Fruit fly (Drosophila melanogaster) whole organism, embryonic: ENCODE measurements around the gene CG1463.

Experiments used
- CG12236 ChIP-seq: fragments of 200-800 bp; sonication (Bioruptor generic); optimal IDR thresholded peaks from 2 replicates; lab custom pipeline; 2016; ENCODE audit warnings: missing biosample characterization, missing genetic modification characterization
- CG12769 ChIP-seq: fragments of 200-800 bp; sonication (Bioruptor generic); optimal IDR thresholded peaks from 2 replicates; lab custom pipeline; 2019; ENCODE audit warnings: missing biosample characterization, mild to moderate bottlenecking, missing genetic modification characterization, moderate library complexity
- CG5245 ChIP-seq: fragments of 200-800 bp; sonication (Bioruptor generic); optimal IDR thresholded peaks from 3 replicates; lab custom pipeline; 2016; ENCODE audit warnings: missing biosample characterization, missing genetic modification characterization
- CG9215 ChIP-seq: fragments of 200-800 bp; sonication (Bioruptor generic); IDR thresholded peaks from 2 replicates; pipeline ENCODE4 v1.3.6; 2022; ENCODE audit warnings: missing biosample characterization, missing genetic modification characterization
- Dip3 ChIP-seq: fragments of 200-800 bp; sonication (Bioruptor generic); optimal IDR thresholded peaks from 3 replicates; lab custom pipeline; 2016; ENCODE audit warnings: missing biosample characterization, missing genetic modification characterization
- HmgZ ChIP-seq: fragments of 200-800 bp; sonication (Bioruptor generic); optimal IDR thresholded peaks from 2 replicates; lab custom pipeline; 2018; ENCODE audit warnings: missing biosample characterization, mild to moderate bottlenecking, missing genetic modification characterization
- Lim3 ChIP-seq: fragments of 200-800 bp; sonication (Bioruptor generic); IDR thresholded peaks from 2 replicates; pipeline ENCODE4 v1.3.6; 2022; ENCODE audit warnings: missing biosample characterization, missing genetic modification characterization
- YL-1 ChIP-seq: fragments of 200-800 bp; sonication (Bioruptor generic); optimal IDR thresholded peaks from 3 replicates; lab custom pipeline; 2017; ENCODE audit warnings: missing biosample characterization, mild to moderate bottlenecking, missing genetic modification characterization
- abd-A ChIP-seq: fragments of 200-800 bp; sonication (Bioruptor generic); optimal IDR thresholded peaks from 3 replicates; lab custom pipeline; 2019; ENCODE audit warnings: missing biosample characterization, mild to moderate bottlenecking, missing genetic modification characterization, moderate library complexity
- h ChIP-seq: fragments of >200 bp; optimal IDR thresholded peaks from 2 replicates; lab custom pipeline; 2017
- lola ChIP-seq, 3 experiments: fragments of >200 bp in 2 of 3; fragments of 200-800 bp in 1 of 3; sonication (Bioruptor generic) in 1 of 3; optimal IDR thresholded peaks; 2 replicates each; lab custom pipeline; 2017 to 2019; ENCODE audit warnings: missing biosample characterization in 3 of 3, missing genetic modification characterization in 3 of 3, mild to moderate bottlenecking in 1 of 3, moderate library complexity in 1 of 3
- sens-2 ChIP-seq: fragments of 200-800 bp; sonication (Bioruptor generic); IDR thresholded peaks from 2 replicates; pipeline ENCODE4 v1.3.6; 2022; ENCODE audit warnings: missing biosample characterization, missing genetic modification characterization
- shn ChIP-seq: fragments of 200-800 bp; sonication (Bioruptor generic); optimal IDR thresholded peaks from 3 replicates; lab custom pipeline; 2016; ENCODE audit warnings: missing biosample characterization, missing genetic modification characterization
- slp2 ChIP-seq: fragments of 200-800 bp; sonication (Bioruptor generic); optimal IDR thresholded peaks from 2 replicates; lab custom pipeline; 2016; ENCODE audit warnings: missing biosample characterization, missing genetic modification characterization

DNA sequence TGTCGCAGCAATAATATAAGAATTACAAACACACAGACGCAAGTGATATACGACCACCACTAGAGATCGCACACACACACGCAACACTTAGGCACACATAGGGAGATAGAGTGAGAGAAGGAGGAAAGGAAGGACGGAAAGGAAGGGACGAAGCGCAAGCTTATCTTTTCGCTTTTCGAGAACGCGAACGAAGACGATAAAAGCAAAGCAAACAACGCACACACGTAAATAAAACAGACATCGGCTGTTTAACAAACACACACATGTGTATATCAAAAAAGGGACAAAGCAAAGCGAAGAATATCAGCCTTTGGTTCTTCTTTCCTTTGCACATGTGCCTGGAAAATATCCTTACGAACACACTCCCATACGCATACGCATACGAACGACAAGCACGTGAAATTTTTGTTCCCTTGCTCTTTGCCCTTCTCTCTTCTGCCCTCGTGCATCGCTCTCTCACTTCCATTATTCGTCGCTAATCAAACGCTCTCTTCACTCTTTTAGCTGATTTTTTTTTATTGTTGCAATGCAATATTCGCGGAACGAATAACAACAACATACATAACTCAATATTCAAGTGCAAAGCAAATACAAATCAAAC, 48.7 kb upstream of the CG1463 start:
- no peak for TF ChIP-seq Lim3 (GFP tag; lab: Robert Waterston, UW)
- no peak for TF ChIP-seq CG12236 (GFP tag; lab: Kevin White, UChicago)
- no peak for TF ChIP-seq Dip3
- peak; percentile 28 for TF ChIP-seq CG12769
- TF ChIP-seq HmgZ (tag; lab: Kevin White, UChicago): peak; percentile 30
- TF ChIP-seq abd-A: no peak
- TF ChIP-seq CG9215: no peak
- no peak for TF ChIP-seq sens-2 (GFP tag; lab: Robert Waterston, UW)
- no peak for TF ChIP-seq CG5245 (GFP tag; lab: Kevin White, UChicago)
- TF ChIP-seq slp2 (GFP tag; lab: Kevin White, UChicago): no peak
- TF ChIP-seq shn (GFP tag; lab: Kevin White, UChicago): no peak
- no peak for TF ChIP-seq h (lab: Kevin White, UChicago)
- no peak for TF ChIP-seq lola (GFP tag; optimal IDR thresholded peaks at IDR 0.05; lab: Kevin White, UChicago)
- TF ChIP-seq YL-1: no peak
